Worm (Caenorhabditis elegans) whole organism, midembryonic: ENCODE measurements around the gene Y53G8AL.3.

Experiments used
- T22C8.4 ChIP-seq: fragments of 200-800 bp; sonication (Bioruptor generic); IDR thresholded peaks from 2 replicates; pipeline ENCODE4 v1.3.6; 2022; ENCODE audit warnings: missing genetic modification characterization, missing compliant biosample characterization
- cog-1 ChIP-seq: sonication (generic microtip); optimal IDR thresholded peaks from 2 replicates; lab custom pipeline; 2016; ENCODE audit warnings: missing genetic modification characterization, missing compliant biosample characterization
- flt-1 ChIP-seq: fragments of 200-800 bp; sonication (Bioruptor generic); IDR thresholded peaks from 2 replicates; pipeline ENCODE4 v1.3.6; 2022; ENCODE audit warnings: missing genetic modification characterization, missing compliant biosample characterization
- klf-2 ChIP-seq: fragments of 200-800 bp; sonication (Bioruptor generic); conservative IDR thresholded peaks from 2 replicates; pipeline ENCODE4 v1.3.6; 2022; ENCODE audit warnings: missing genetic modification reagents, missing genetic modification characterization, missing compliant biosample characterization
- med-1 ChIP-seq: sonication (generic microtip); optimal IDR thresholded peaks from 2 replicates; lab custom pipeline; 2017; ENCODE audit warnings: missing genetic modification characterization, mild to moderate bottlenecking, missing compliant biosample characterization, antibody characterized with exemption, missing genetic modification reagents; ENCODE audit not compliant: insufficient read depth
- ref-1 ChIP-seq: fragments of 200-800 bp; sonication (Bioruptor generic); conservative IDR thresholded peaks from 2 replicates; pipeline ENCODE4 v1.3.6; 2022; ENCODE audit warnings: missing genetic modification reagents, missing genetic modification characterization, missing compliant biosample characterization
- tab-1 ChIP-seq: fragments of 200-800 bp; sonication (Bioruptor generic); IDR thresholded peaks from 2 replicates; pipeline ENCODE4 v1.3.6; 2022; ENCODE audit warnings: missing genetic modification characterization, missing compliant biosample characterization
- ztf-23 ChIP-seq: fragments of 200-800 bp; sonication (Bioruptor generic); IDR thresholded peaks from 2 replicates; pipeline ENCODE4 v1.3.6; 2022; ENCODE audit warnings: missing genetic modification reagents, missing genetic modification characterization, missing compliant biosample characterization
- ztf-29 ChIP-seq: fragments of 200-800 bp; sonication (Bioruptor generic); IDR thresholded peaks from 2 replicates; pipeline ENCODE4 v1.3.6; 2022; ENCODE audit warnings: missing genetic modification reagents, missing genetic modification characterization, missing compliant biosample characterization

Gene Y53G8AL.3

ce11 chrIII:3253043-3253442 lies at the start of gene Y53G8AL.3:
Y53G8AL.3 (minus strand) TSS chrIII:3253143.
- no peak for TF ChIP-seq T22C8.4 (GFP tag; lab: Robert Waterston, UW)
- no peak for TF ChIP-seq tab-1 (GFP tag; lab: Robert Waterston, UW)
- no peak for TF ChIP-seq klf-2 (GFP tag; lab: Robert Waterston, UW)
- no peak for TF ChIP-seq ztf-29 (GFP tag; lab: Robert Waterston, UW)
- TF ChIP-seq flt-1 (GFP tag; lab: Robert Waterston, UW), result no peak
- TF ChIP-seq cog-1, result no peak
- TF ChIP-seq ref-1 (GFP tag; lab: Robert Waterston, UW), result no peak

- TF ChIP-seq ztf-29 (GFP tag; lab: Robert Waterston, UW) (no peak), tab-1 (GFP tag; lab: Robert Waterston, UW) (no peak), cog-1 (no peak), klf-2 (GFP tag; lab: Robert Waterston, UW) (no peak), ztf-23 (GFP tag; lab: Robert Waterston, UW) (no peak), flt-1 (GFP tag; lab: Robert Waterston, UW) (no peak), med-1 (GFP tag; lab: Kevin White, UChicago) (no peak), T22C8.4 (GFP tag; lab: Robert Waterston, UW) (no peak), ref-1 (GFP tag; lab: Robert Waterston, UW) (no peak)
Observed at ce11 chrIII:3297151-3297550, 44.2 kb upstream of the Y53G8AL.3 start, which contains the start of gene Y53G8AR.5. Y53G8AR.5 (plus strand) TSS chrIII:3297451.

- TF ChIP-seq tab-1 (GFP tag; lab: Robert Waterston, UW) (no peak), ztf-29 (GFP tag; lab: Robert Waterston, UW) (no peak), T22C8.4 (GFP tag; lab: Robert Waterston, UW) (no peak)
Observed at ce11 chrIII:3294283-3294793, 41.4 kb upstream of the Y53G8AL.3 start, which contains the start of the genes Y53G8AR.8 and Y53G8AR.6. Y53G8AR.8 (minus strand) TSS chrIII:3294330. Y53G8AR.6 (plus strand) TSS chrIII:3294743.

- TF ChIP-seq med-1 (GFP tag; lab: Kevin White, UChicago), result no peak
- no peak for TF ChIP-seq flt-1 (GFP tag; lab: Robert Waterston, UW)
- TF ChIP-seq ref-1 (GFP tag; lab: Robert Waterston, UW), result no peak
- no peak for TF ChIP-seq T22C8.4 (GFP tag; lab: Robert Waterston, UW)
- TF ChIP-seq tab-1 (GFP tag; lab: Robert Waterston, UW), result no peak
Observed at ce11 chrIII:3281860-3282358, 29.0 kb upstream of the Y53G8AL.3 start, which contains the start of gene mfsd-8. mfsd-8 (plus strand) TSS chrIII:3282308.

ce11 chrIII:3279304-3279703 lies 26.4 kb upstream of the Y53G8AL.3 start:
- TF ChIP-seq flt-1 (GFP tag; lab: Robert Waterston, UW), result no peak
- no peak for TF ChIP-seq ztf-29 (GFP tag; lab: Robert Waterston, UW)
- TF ChIP-seq T22C8.4 (GFP tag; lab: Robert Waterston, UW), result no peak
- TF ChIP-seq med-1 (GFP tag; lab: Kevin White, UChicago), result no peak
- 0 out of 2 replicates have a peak, but pooled peaks have one; percentile 39 for TF ChIP-seq ztf-23 (GFP tag; lab: Robert Waterston, UW)
- TF ChIP-seq klf-2 (GFP tag; lab: Robert Waterston, UW), result no peak
- TF ChIP-seq cog-1, result peak; percentile 55
- no peak for TF ChIP-seq ref-1 (GFP tag; lab: Robert Waterston, UW)
- no peak for TF ChIP-seq tab-1 (GFP tag; lab: Robert Waterston, UW)

ce11 chrIII:3278610-3279009 lies 25.7 kb upstream of the Y53G8AL.3 start, which contains the start of gene Y53G8AM.8:
Y53G8AM.8 (minus strand) TSS chrIII:3278710.
- no peak for TF ChIP-seq ztf-29 (GFP tag; lab: Robert Waterston, UW)
- TF ChIP-seq flt-1 (GFP tag; lab: Robert Waterston, UW), result no peak
- TF ChIP-seq T22C8.4 (GFP tag; lab: Robert Waterston, UW), result no peak
- no peak for TF ChIP-seq cog-1
- TF ChIP-seq ztf-23 (GFP tag; lab: Robert Waterston, UW), result no peak
- TF ChIP-seq ref-1 (GFP tag; lab: Robert Waterston, UW), result no peak
- no peak for TF ChIP-seq klf-2 (GFP tag; lab: Robert Waterston, UW)
- no peak for TF ChIP-seq med-1 (GFP tag; lab: Kevin White, UChicago)
- no peak for TF ChIP-seq tab-1 (GFP tag; lab: Robert Waterston, UW)

- no peak for TF ChIP-seq ztf-23 (GFP tag; lab: Robert Waterston, UW)
- TF ChIP-seq med-1 (GFP tag; lab: Kevin White, UChicago), result no peak
- no peak for TF ChIP-seq ztf-29 (GFP tag; lab: Robert Waterston, UW)
- no peak for TF ChIP-seq klf-2 (GFP tag; lab: Robert Waterston, UW)
- TF ChIP-seq tab-1 (GFP tag; lab: Robert Waterston, UW), result no peak
- TF ChIP-seq ref-1 (GFP tag; lab: Robert Waterston, UW), result no peak
- no peak for TF ChIP-seq T22C8.4 (GFP tag; lab: Robert Waterston, UW)
- no peak for TF ChIP-seq flt-1 (GFP tag; lab: Robert Waterston, UW)
- no peak for TF ChIP-seq cog-1
Observed at ce11 chrIII:3273141-3273540, 20.2 kb upstream of the Y53G8AL.3 start.

ce11 chrIII:3271682-3272081 lies 18.7 kb upstream of the Y53G8AL.3 start:
- TF ChIP-seq T22C8.4 (GFP tag; lab: Robert Waterston, UW), result no peak
- no peak for TF ChIP-seq ztf-23 (GFP tag; lab: Robert Waterston, UW)
- TF ChIP-seq klf-2 (GFP tag; lab: Robert Waterston, UW), result no peak
- 0 out of 2 replicates have a peak, but pooled peaks have one; percentile 21 for TF ChIP-seq flt-1 (GFP tag; lab: Robert Waterston, UW)
- TF ChIP-seq cog-1, result peak; percentile 72
- TF ChIP-seq tab-1 (GFP tag; lab: Robert Waterston, UW), result no peak
- no peak for TF ChIP-seq ztf-29 (GFP tag; lab: Robert Waterston, UW)
- no peak for TF ChIP-seq ref-1 (GFP tag; lab: Robert Waterston, UW)

- TF ChIP-seq klf-2 (GFP tag; lab: Robert Waterston, UW) (no peak), T22C8.4 (GFP tag; lab: Robert Waterston, UW) (no peak), med-1 (GFP tag; lab: Kevin White, UChicago) (no peak), tab-1 (GFP tag; lab: Robert Waterston, UW) (no peak), ztf-23 (GFP tag; lab: Robert Waterston, UW) (no peak), ztf-29 (GFP tag; lab: Robert Waterston, UW) (no peak), flt-1 (GFP tag; lab: Robert Waterston, UW) (no peak), cog-1 (no peak), ref-1 (GFP tag; lab: Robert Waterston, UW) (no peak)
Observed at ce11 chrIII:3266602-3267001, 13.7 kb upstream of the Y53G8AL.3 start, which contains the start of gene Y53G8AM.7. Y53G8AM.7 (minus strand) TSS chrIII:3266702.
